Fruit fly (Drosophila melanogaster) whole organism, embryonic: ENCODE measurements around the gene CG18542.

Experiments
- Antp ChIP-seq: fragments of 200-800 bp; sonication (Bioruptor generic); optimal IDR thresholded peaks from 3 replicates; lab custom pipeline; 2016; ENCODE audit warnings: missing biosample characterization, missing genetic modification characterization
- Bgb ChIP-seq: fragments of 200-800 bp; sonication (Bioruptor generic); IDR thresholded peaks from 2 replicates; pipeline ENCODE4 v1.3.6; 2022; ENCODE audit warnings: missing biosample characterization, missing genetic modification characterization; ENCODE audit not compliant: partially characterized antibody
- CG1024 ChIP-seq: fragments of 200-800 bp; sonication (Bioruptor generic); IDR thresholded peaks from 2 replicates; pipeline ENCODE4 v1.3.6; 2022; ENCODE audit warnings: missing biosample characterization, missing genetic modification characterization
- CG12155 ChIP-seq: fragments of 200-800 bp; sonication (Bioruptor generic); optimal IDR thresholded peaks from 3 replicates; lab custom pipeline; 2016; ENCODE audit warnings: missing biosample characterization, missing genetic modification characterization
- CG13624 ChIP-seq: fragments of 200-800 bp; sonication (Bioruptor generic); optimal IDR thresholded peaks from 2 replicates; lab custom pipeline; 2016; ENCODE audit warnings: missing biosample characterization, missing genetic modification characterization
- CG14710 ChIP-seq: fragments of 200-800 bp; sonication (Bioruptor generic); optimal IDR thresholded peaks from 3 replicates; lab custom pipeline; 2019; ENCODE audit warnings: missing biosample characterization, mild to moderate bottlenecking, missing genetic modification characterization, moderate library complexity
- CG15073 ChIP-seq: fragments of 200-800 bp; sonication (Bioruptor generic); optimal IDR thresholded peaks from 2 replicates; lab custom pipeline; 2016; ENCODE audit warnings: missing biosample characterization, missing genetic modification characterization
- CG15696 ChIP-seq: fragments of 200-800 bp; sonication (Bioruptor generic); optimal IDR thresholded peaks from 2 replicates; lab custom pipeline; 2019; ENCODE audit warnings: missing biosample characterization, mild to moderate bottlenecking, missing genetic modification characterization, moderate library complexity
- CG17568 ChIP-seq: fragments of 200-800 bp; sonication (Bioruptor generic); optimal IDR thresholded peaks from 2 replicates; lab custom pipeline; 2018; ENCODE audit warnings: missing biosample characterization, mild to moderate bottlenecking, missing genetic modification characterization, moderate library complexity
- CG1832 ChIP-seq: fragments of 200-800 bp; sonication (Bioruptor generic); optimal IDR thresholded peaks from 2 replicates; lab custom pipeline; 2017; ENCODE audit warnings: missing biosample characterization, mild to moderate bottlenecking, missing genetic modification characterization, inconsistent platforms
- CG2120 ChIP-seq: fragments of 200-800 bp; sonication (Bioruptor generic); optimal IDR thresholded peaks from 3 replicates; lab custom pipeline; 2016; ENCODE audit warnings: missing biosample characterization, missing genetic modification characterization
- CG2712 ChIP-seq: fragments of 200-800 bp; optimal IDR thresholded peaks from 3 replicates; lab custom pipeline; 2019; ENCODE audit warnings: missing biosample characterization, mild to moderate bottlenecking, missing genetic modification characterization, moderate library complexity
- CG3065 ChIP-seq: fragments of 200-800 bp; sonication (Bioruptor generic); optimal IDR thresholded peaks from 2 replicates; lab custom pipeline; 2016; ENCODE audit warnings: missing biosample characterization, missing genetic modification characterization
- CG34376 ChIP-seq: fragments of 200-800 bp; sonication (Bioruptor generic); optimal IDR thresholded peaks from 2 replicates; lab custom pipeline; 2018; ENCODE audit warnings: missing biosample characterization, mild to moderate bottlenecking, missing genetic modification characterization
- CG34422 ChIP-seq: fragments of 200-800 bp; sonication (Bioruptor generic); IDR thresholded peaks from 3 replicates; pipeline ENCODE4 v1.3.6; 2022; ENCODE audit warnings: missing biosample characterization, missing genetic modification characterization
- CG4360 ChIP-seq: fragments of 200-800 bp; sonication (Bioruptor generic); IDR thresholded peaks from 2 replicates; pipeline ENCODE4 v1.3.6; 2022; ENCODE audit warnings: missing biosample characterization, missing genetic modification characterization
- CG5245 ChIP-seq: fragments of 200-800 bp; sonication (Bioruptor generic); optimal IDR thresholded peaks from 3 replicates; lab custom pipeline; 2016; ENCODE audit warnings: missing biosample characterization, missing genetic modification characterization
- CG6683 ChIP-seq: fragments of 200-800 bp; sonication (Bioruptor generic); optimal IDR thresholded peaks from 2 replicates; lab custom pipeline; 2017; ENCODE audit warnings: missing biosample characterization, mild to moderate bottlenecking, missing genetic modification characterization, missing genetic modification reagents
- CG6854 ChIP-seq: fragments of 200-800 bp; sonication (Bioruptor generic); optimal IDR thresholded peaks from 3 replicates; lab custom pipeline; 2017; ENCODE audit warnings: missing biosample characterization, mild to moderate bottlenecking, missing genetic modification characterization
- CG8089 ChIP-seq: fragments of 200-800 bp; sonication (Bioruptor generic); optimal IDR thresholded peaks from 3 replicates; lab custom pipeline; 2016; ENCODE audit warnings: missing biosample characterization, missing genetic modification characterization
- CG9797 ChIP-seq: fragments of 200-800 bp; sonication (Bioruptor generic); optimal IDR thresholded peaks from 3 replicates; lab custom pipeline; 2018; ENCODE audit warnings: missing biosample characterization, mild to moderate bottlenecking, missing genetic modification characterization
- CTCF ChIP-seq: fragments of 200-800 bp; sonication (Bioruptor generic); optimal IDR thresholded peaks from 2 replicates; lab custom pipeline; 2017; ENCODE audit warnings: missing biosample characterization, mild to moderate bottlenecking, missing genetic modification characterization, moderate library complexity
- CkIIα-i1 ChIP-seq: fragments of 200-800 bp; sonication (Bioruptor generic); IDR thresholded peaks from 2 replicates; pipeline ENCODE4 v1.3.6; 2022; ENCODE audit warnings: missing biosample characterization, missing genetic modification characterization
- D19B ChIP-seq: fragments of 200-800 bp; sonication (Bioruptor generic); optimal IDR thresholded peaks from 2 replicates; lab custom pipeline; 2017; ENCODE audit warnings: missing biosample characterization, mild to moderate bottlenecking, missing genetic modification characterization
- Dip2 ChIP-seq: fragments of 200-800 bp; sonication (Bioruptor generic); IDR thresholded peaks from 2 replicates; pipeline ENCODE4 v1.3.6; 2022; ENCODE audit warnings: missing biosample characterization, missing genetic modification characterization
- Elba2 ChIP-seq: fragments of 200-800 bp; sonication (Bioruptor generic); optimal IDR thresholded peaks from 3 replicates; lab custom pipeline; 2016; ENCODE audit warnings: missing biosample characterization, missing genetic modification characterization
- Fer2 ChIP-seq: fragments of 200-800 bp; sonication (Bioruptor generic); optimal IDR thresholded peaks from 2 replicates; lab custom pipeline; 2018; ENCODE audit warnings: missing biosample characterization, mild to moderate bottlenecking, missing genetic modification characterization, moderate library complexity
- HLHmδ ChIP-seq: fragments of 200-800 bp; sonication (Bioruptor generic); optimal IDR thresholded peaks from 2 replicates; lab custom pipeline; 2018; ENCODE audit warnings: missing biosample characterization, mild to moderate bottlenecking, missing genetic modification characterization, moderate library complexity
- Hmr ChIP-seq: fragments of 200-800 bp; sonication (Bioruptor generic); optimal IDR thresholded peaks from 3 replicates; lab custom pipeline; 2017; ENCODE audit warnings: mild to moderate bottlenecking, missing biosample characterization, missing genetic modification reagents, missing genetic modification characterization
- Hmx ChIP-seq: fragments of 200-800 bp; sonication (Bioruptor generic); optimal IDR thresholded peaks from 2 replicates; lab custom pipeline; 2016; ENCODE audit warnings: missing biosample characterization, missing genetic modification characterization
- MESR4 ChIP-seq: fragments of 200-800 bp; sonication (Bioruptor generic); optimal IDR thresholded peaks from 2 replicates; lab custom pipeline; 2018; ENCODE audit warnings: missing biosample characterization, mild to moderate bottlenecking, missing genetic modification characterization, moderate library complexity
- Mes4 ChIP-seq: fragments of 200-800 bp; sonication (Bioruptor generic); optimal IDR thresholded peaks from 2 replicates; lab custom pipeline; 2016; ENCODE audit warnings: missing biosample characterization, missing genetic modification characterization
- Nf-YA ChIP-seq: fragments of 200-800 bp; sonication (Bioruptor generic); IDR thresholded peaks from 2 replicates; pipeline ENCODE4 v1.3.6; 2022; ENCODE audit warnings: missing biosample characterization, missing genetic modification characterization
- Taf1 ChIP-seq: fragments of 200-800 bp; sonication (Bioruptor generic); IDR thresholded peaks from 2 replicates; pipeline ENCODE4 v1.3.6; 2022; ENCODE audit warnings: missing biosample characterization, missing genetic modification characterization
- bowl ChIP-seq: fragments of 200-800 bp; sonication (Bioruptor generic); IDR thresholded peaks from 2 replicates; pipeline ENCODE4 v1.3.6; 2022; ENCODE audit warnings: missing biosample characterization, missing genetic modification characterization
- cg ChIP-seq: fragments of 200-800 bp; sonication (Bioruptor generic); optimal IDR thresholded peaks from 3 replicates; lab custom pipeline; 2019; ENCODE audit warnings: missing biosample characterization, mild to moderate bottlenecking, missing genetic modification characterization, moderate library complexity
- ems ChIP-seq: fragments of 200-800 bp; sonication (Bioruptor generic); optimal IDR thresholded peaks from 3 replicates; lab custom pipeline; 2016; ENCODE audit warnings: missing biosample characterization, missing genetic modification characterization
- esg ChIP-seq: fragments of 200-800 bp; sonication (Bioruptor generic); conservative IDR thresholded peaks from 2 replicates; pipeline ENCODE4 v1.3.6; 2022; ENCODE audit warnings: missing biosample characterization, missing genetic modification characterization
- exex ChIP-seq: fragments of 200-800 bp; sonication (Bioruptor generic); optimal IDR thresholded peaks from 4 replicates; lab custom pipeline; 2018; ENCODE audit warnings: missing biosample characterization, mild to moderate bottlenecking, missing genetic modification characterization, moderate library complexity
- fd102C ChIP-seq: fragments of 200-800 bp; sonication (Bioruptor generic); optimal IDR thresholded peaks from 2 replicates; lab custom pipeline; 2018; ENCODE audit warnings: missing biosample characterization, mild to moderate bottlenecking, missing genetic modification characterization, moderate library complexity
- gt ChIP-seq: fragments of 200-800 bp; sonication (Bioruptor generic); IDR thresholded peaks from 2 replicates; pipeline ENCODE4 v1.3.6; 2022; ENCODE audit warnings: missing biosample characterization, missing genetic modification characterization
- jigr1 ChIP-seq: fragments of 200-800 bp; sonication (Bioruptor generic); IDR thresholded peaks from 3 replicates; pipeline ENCODE4 v1.3.6; 2022; ENCODE audit warnings: missing biosample characterization, missing genetic modification characterization
- klu ChIP-seq: fragments of 200-800 bp; sonication (Bioruptor generic); IDR thresholded peaks from 2 replicates; pipeline ENCODE4 v1.3.6; 2022; ENCODE audit warnings: missing biosample characterization, missing genetic modification characterization
- kni ChIP-seq: fragments of 200-800 bp; sonication (Bioruptor generic); optimal IDR thresholded peaks from 3 replicates; lab custom pipeline; 2017; ENCODE audit warnings: mild to moderate bottlenecking, missing biosample characterization, missing genetic modification reagents, missing genetic modification characterization
- mirr ChIP-seq: fragments of 200-800 bp; sonication (Bioruptor generic); optimal IDR thresholded peaks from 3 replicates; lab custom pipeline; 2018; ENCODE audit warnings: missing biosample characterization, mild to moderate bottlenecking, missing genetic modification characterization
- nerfin-2 ChIP-seq: fragments of 200-800 bp; sonication (Bioruptor generic); IDR thresholded peaks from 2 replicates; pipeline ENCODE4 v1.3.6; 2022; ENCODE audit warnings: missing biosample characterization, missing genetic modification characterization; ENCODE audit not compliant: partially characterized antibody
- pfk ChIP-seq: fragments of 200-800 bp; sonication (Bioruptor generic); optimal IDR thresholded peaks from 2 replicates; lab custom pipeline; 2018; ENCODE audit warnings: missing biosample characterization, mild to moderate bottlenecking, missing genetic modification characterization, moderate library complexity
- sens-2 ChIP-seq: fragments of 200-800 bp; sonication (Bioruptor generic); IDR thresholded peaks from 2 replicates; pipeline ENCODE4 v1.3.6; 2022; ENCODE audit warnings: missing biosample characterization, missing genetic modification characterization
- sob ChIP-seq: fragments of 200-800 bp; sonication (Bioruptor generic); IDR thresholded peaks from 2 replicates; pipeline ENCODE4 v1.3.6; 2022; ENCODE audit warnings: missing biosample characterization, missing genetic modification characterization
- tio ChIP-seq: fragments of 200-800 bp; sonication (Bioruptor generic); optimal IDR thresholded peaks from 2 replicates; lab custom pipeline; 2017; ENCODE audit warnings: missing biosample characterization, missing genetic modification characterization, inconsistent platforms
- wdn ChIP-seq: fragments of 200-800 bp; sonication (Bioruptor generic); IDR thresholded peaks from 2 replicates; pipeline ENCODE4 v1.3.6; 2022; ENCODE audit warnings: missing biosample characterization, missing genetic modification characterization
- zen ChIP-seq: fragments of 200-800 bp; sonication (Bioruptor generic); optimal IDR thresholded peaks from 3 replicates; lab custom pipeline; 2018; ENCODE audit warnings: missing biosample characterization, mild to moderate bottlenecking, missing genetic modification characterization, moderate library complexity

The CG18542 gene

DNA sequence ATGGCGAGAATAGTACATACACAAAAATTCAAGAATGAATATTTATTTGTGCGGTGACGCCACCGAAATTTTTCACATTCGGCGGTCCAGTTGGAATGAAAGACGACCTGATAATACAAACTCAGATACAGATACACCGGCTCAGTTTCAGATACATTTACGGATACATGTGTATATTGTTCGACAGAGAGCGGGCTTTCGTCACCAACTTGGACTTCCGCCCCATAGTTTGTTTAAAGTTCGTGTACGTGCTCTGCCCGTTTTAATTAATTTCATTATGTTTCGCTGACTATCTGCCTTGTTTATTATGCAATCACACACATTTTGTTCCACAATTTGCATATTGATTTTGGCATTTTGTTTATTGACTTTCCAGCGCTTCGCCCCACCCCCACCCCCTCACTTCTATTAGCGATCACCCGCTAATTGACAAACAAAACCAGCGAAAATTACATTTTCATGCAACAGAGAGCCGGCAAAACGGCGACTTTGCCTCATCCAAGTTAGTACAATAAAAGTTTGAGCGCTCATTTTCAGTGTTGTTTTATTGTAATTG is 15.7 kb downstream of the CG18542 start (continued):
- peak; percentile 38 for TF ChIP-seq CG2120
- TF ChIP-seq CG1024 = no peak
- TF ChIP-seq Antp (GFP tag; lab: Kevin White, UChicago) = no peak
- TF ChIP-seq ems (GFP tag; lab: Kevin White, UChicago) = no peak
- no peak for TF ChIP-seq CG14710 (tag; lab: Kevin White, UChicago)
- no peak for TF ChIP-seq klu
- TF ChIP-seq Bgb (GFP tag; lab: Robert Waterston, UW) = no peak
- no peak for TF ChIP-seq CG12155
- TF ChIP-seq D19B (GFP tag; lab: Kevin White, UChicago) = no peak
- TF ChIP-seq mirr (GFP tag; lab: Kevin White, UChicago) = peak; percentile 86
- TF ChIP-seq CTCF (GFP tag; lab: Kevin White, UChicago) = no peak
- no peak for TF ChIP-seq jigr1
- TF ChIP-seq pfk (GFP tag; lab: Kevin White, UChicago) = no peak
- no peak for TF ChIP-seq kni (GFP tag; lab: Kevin White, UChicago)
- TF ChIP-seq Mes4 (GFP tag; lab: Kevin White, UChicago) = no peak
- no peak for TF ChIP-seq fd102C (GFP tag; lab: Kevin White, UChicago)
- TF ChIP-seq bowl = no peak
- no peak for TF ChIP-seq CG4360 (GFP tag; lab: Robert Waterston, UW)
- no peak for TF ChIP-seq CG34422 (GFP tag; lab: Robert Waterston, UW)
- TF ChIP-seq MESR4 (GFP tag; lab: Kevin White, UChicago) = no peak
- TF ChIP-seq exex (tag; lab: Kevin White, UChicago) = no peak
- no peak for TF ChIP-seq HLHmδ (GFP tag; lab: Kevin White, UChicago)
- no peak for TF ChIP-seq CG2712 (tag; lab: Kevin White, UChicago)
- TF ChIP-seq zen (tag; lab: Kevin White, UChicago) = no peak
- TF ChIP-seq Hmx (GFP tag; lab: Kevin White, UChicago) = no peak
- TF ChIP-seq CG3065 = no peak
- TF ChIP-seq CG34376 (GFP tag; lab: Kevin White, UChicago) = peak; percentile 34
- no peak for TF ChIP-seq CkIIα-i1 (GFP tag; lab: Robert Waterston, UW)
- TF ChIP-seq sens-2 (GFP tag; lab: Robert Waterston, UW) = no peak
- TF ChIP-seq CG9797 (GFP tag; lab: Kevin White, UChicago) = no peak
- no peak for TF ChIP-seq Fer2 (tag; lab: Kevin White, UChicago)
- no peak for TF ChIP-seq Taf1
- TF ChIP-seq CG13624 (GFP tag; lab: Kevin White, UChicago) = no peak
- no peak for TF ChIP-seq nerfin-2
- TF ChIP-seq Nf-YA (GFP tag; lab: Robert Waterston, UW) = no peak
- no peak for TF ChIP-seq CG15073
- no peak for TF ChIP-seq CG15696
- TF ChIP-seq CG5245 (GFP tag; lab: Kevin White, UChicago) = no peak
- peak; percentile 22 for TF ChIP-seq CG6854 (GFP tag; lab: Kevin White, UChicago)
- TF ChIP-seq sob (GFP tag; lab: Robert Waterston, UW) = no peak
- peak; percentile 5 for TF ChIP-seq CG6683 (GFP tag; lab: Kevin White, UChicago)
- no peak for TF ChIP-seq gt (GFP tag; lab: Robert Waterston, UW)
- no peak for TF ChIP-seq cg (GFP tag; lab: Kevin White, UChicago)
- TF ChIP-seq CG8089 (GFP tag; lab: Kevin White, UChicago) = peak; percentile 17
- TF ChIP-seq tio (GFP tag; lab: Kevin White, UChicago) = peak; percentile 37
- TF ChIP-seq CG17568 (GFP tag; lab: Kevin White, UChicago) = peak; percentile 41
- TF ChIP-seq Elba2 (GFP tag; lab: Kevin White, UChicago) = no peak
- TF ChIP-seq wdn (GFP tag; lab: Robert Waterston, UW) = no peak
- TF ChIP-seq Hmr (GFP tag; lab: Kevin White, UChicago) = peak; percentile 44
- TF ChIP-seq CG1832 (GFP tag; lab: Kevin White, UChicago) = no peak
- no peak for TF ChIP-seq Dip2 (GFP tag; lab: Robert Waterston, UW)
- TF ChIP-seq esg = no peak
